Worm (Caenorhabditis elegans): ENCODE results near the gene C33H5.16.
A peak's percentile ranks its signal among the peaks of the same experiment; 100 is the strongest.

C33H5.16 gene

ce11 chrIV:7817852-7818251, 14.7 kb upstream of the C33H5.16 start, which contains the start of gene ric-3 (continued):
- TF ChIP-seq mep-1 (tag; optimal IDR thresholded peaks at IDR 0.05) = peak; percentile 38
- TF ChIP-seq dpl-1 (GFP tag; optimal IDR thresholded peaks at IDR 0.05) = peak; percentile 12
- TF ChIP-seq rbr-2 (tag; optimal IDR thresholded peaks at IDR 0.05) = peak; percentile 71
- no peak for TF ChIP-seq pqm-1 (tag; optimal IDR thresholded peaks at IDR 0.05)
- no peak for TF ChIP-seq spr-1 (tag; optimal IDR thresholded peaks at IDR 0.05)
- no peak for TF ChIP-seq madf-9 (GFP tag; conservative IDR thresholded peaks at IDR 0.05)
- peak; percentile 34 for TF ChIP-seq hlh-30 (tag; optimal IDR thresholded peaks at IDR 0.05; ENCODE audit: insufficient read depth)
- no peak for TF ChIP-seq T20F7.1 (GFP tag; optimal IDR thresholded peaks at IDR 0.05)
- no peak for TF ChIP-seq Y75B8A.6 (GFP tag; IDR thresholded peaks at IDR 0.05)
- TF ChIP-seq nhr-48 (tag; optimal IDR thresholded peaks at IDR 0.05) = peak; percentile 22
- peak; percentile 45 for TF ChIP-seq mes-2 (tag; optimal IDR thresholded peaks at IDR 0.05; ENCODE audit: poor library complexity, severe bottlenecking)
- TF ChIP-seq dmd-9 (GFP tag; IDR thresholded peaks at IDR 0.05) = no peak
- TF ChIP-seq aha-1 (tag) = peak; percentile 64
- no peak for TF ChIP-seq tra-1 (GFP tag; IDR thresholded peaks at IDR 0.05)
- TF ChIP-seq lin-29 (GFP tag; IDR thresholded peaks at IDR 0.05) = no peak
- TF ChIP-seq zip-11 (GFP tag; IDR thresholded peaks at IDR 0.05) = no peak
- no peak for TF ChIP-seq lim-7 (GFP tag; IDR thresholded peaks at IDR 0.05)
- TF ChIP-seq T26A8.4 (GFP tag; IDR thresholded peaks at IDR 0.05) = no peak
- TF ChIP-seq Y5F2A.4 (GFP tag; optimal IDR thresholded peaks at IDR 0.05) = no peak

- TF ChIP-seq ceh-20 (GFP tag; IDR thresholded peaks at IDR 0.05) (no peak), php-3 (GFP tag; IDR thresholded peaks at IDR 0.05) (no peak), daf-12 (tag; optimal IDR thresholded peaks at IDR 0.05) (no peak), daf-16 (GFP tag; optimal IDR thresholded peaks at IDR 0.05) (no peak), daf-16 (tag; optimal IDR thresholded peaks at IDR 0.05) (peak; percentile 24), ZK337.2 (GFP tag; IDR thresholded peaks at IDR 0.05) (peak; percentile 49; the same call in 1 of the 2 replicates), dpl-1 (GFP tag; optimal IDR thresholded peaks at IDR 0.05) (peak; percentile 83), aha-1 (tag) (peak; percentile 60), Y75B8A.6 (GFP tag; IDR thresholded peaks at IDR 0.05) (no peak), lin-38 (GFP tag; IDR thresholded peaks at IDR 0.05) (peak; percentile 40), hlh-11 (tag; optimal IDR thresholded peaks at IDR 0.05) (peak; percentile 29), unc-130 (GFP tag; optimal IDR thresholded peaks at IDR 0.05) (peak; percentile 62), nhr-25 (tag; optimal IDR thresholded peaks at IDR 0.05; ENCODE audit: borderline replicate concordance, insufficient read depth) (no peak), F37D6.2 (tag; optimal IDR thresholded peaks at IDR 0.05) (no peak), dmd-8 (GFP tag; IDR thresholded peaks at IDR 0.05) (no peak), mes-2 (tag; optimal IDR thresholded peaks at IDR 0.05; ENCODE audit: poor library complexity, severe bottlenecking) (peak; percentile 92), hif-1 (tag; optimal IDR thresholded peaks at IDR 0.05) (peak in 1 of 2 experiments; percentile 22), dmd-6 (GFP tag; IDR thresholded peaks at IDR 0.05) (peak; percentile 38; the same call in 1 of the 2 replicates), unc-39 (tag; optimal IDR thresholded peaks at IDR 0.05) (no peak), ztf-7 (tag; optimal IDR thresholded peaks at IDR 0.05) (no peak), nhr-48 (tag; optimal IDR thresholded peaks at IDR 0.05) (no peak), madf-5 (GFP tag; IDR thresholded peaks at IDR 0.05) (no peak), snpc-1.2 (GFP tag; IDR thresholded peaks at IDR 0.05) (0 out of 2 replicates have a peak, but pooled peaks have one; percentile 25), lsy-2 (tag; optimal IDR thresholded peaks at IDR 0.05) (peak in 1 of 2 experiments; percentile 45), nhr-28 (tag; optimal IDR thresholded peaks at IDR 0.05) (peak; percentile 32), dve-1 (tag; optimal IDR thresholded peaks at IDR 0.05; ENCODE audit: insufficient read depth) (peak; percentile 41), Y48G9A.11 (GFP tag; IDR thresholded peaks at IDR 0.05) (peak; percentile 50; the same call in 1 of the 2 replicates)
These were observed 13.4 kb upstream of the C33H5.16 start for ce11 chrIV:7816402-7817102.
